Fruit fly (Drosophila melanogaster) whole organism, embryonic: ENCODE results near the gene rempA.

ENCODE experiments used
- Awh ChIP-seq: fragments of 200-800 bp; sonication (Bioruptor generic); IDR thresholded peaks from 2 replicates; pipeline ENCODE4, ENCODE4 v1.3.6; 2022; ENCODE audit warnings: missing biosample characterization, missing genetic modification characterization
- CG11560 ChIP-seq: fragments of 200-800 bp; sonication (Bioruptor generic); IDR thresholded peaks from 3 replicates; pipeline ENCODE4 v1.3.6; 2022; ENCODE audit warnings: missing biosample characterization, missing genetic modification characterization
- CG13894 ChIP-seq: fragments of 200-800 bp; sonication (Bioruptor generic); optimal IDR thresholded peaks from 3 replicates; lab custom pipeline; 2018; ENCODE audit warnings: missing biosample characterization, mild to moderate bottlenecking, missing genetic modification characterization, moderate library complexity
- CG2889 ChIP-seq: fragments of 200-800 bp; sonication (Bioruptor generic); IDR thresholded peaks from 3 replicates; pipeline ENCODE4 v1.3.6; 2022; ENCODE audit warnings: missing biosample characterization, missing genetic modification characterization
- CG32532 ChIP-seq: fragments of 200-800 bp; sonication (Bioruptor generic); IDR thresholded peaks from 2 replicates; pipeline ENCODE4 v1.3.6; 2022; ENCODE audit warnings: missing biosample characterization, missing genetic modification characterization
- CG7372 ChIP-seq: fragments of 200-800 bp; sonication (Bioruptor generic); IDR thresholded peaks from 2 replicates; pipeline ENCODE4 v1.3.6; 2022; ENCODE audit warnings: missing biosample characterization, missing genetic modification characterization
- Ets65A ChIP-seq: fragments of 200-800 bp; sonication (Bioruptor generic); peaks from one replicate; lab custom pipeline; 2016; ENCODE audit warnings: missing biosample characterization, missing genetic modification characterization
- GATAe ChIP-seq: fragments of 200-800 bp; sonication (Bioruptor generic); conservative IDR thresholded peaks from 2 replicates; pipeline ENCODE4 v1.3.6; 2022; ENCODE audit warnings: missing biosample characterization, missing genetic modification characterization
- HLHmδ ChIP-seq: fragments of 200-800 bp; sonication (Bioruptor generic); optimal IDR thresholded peaks from 2 replicates; lab custom pipeline; 2018; ENCODE audit warnings: missing biosample characterization, mild to moderate bottlenecking, missing genetic modification characterization, moderate library complexity
- Myb ChIP-seq: fragments of 200-800 bp; sonication (Bioruptor generic); optimal IDR thresholded peaks from 2 replicates; lab custom pipeline; 2016; ENCODE audit warnings: missing biosample characterization, missing genetic modification characterization
- Nf-YB ChIP-seq: fragments of 200-800 bp; sonication (Bioruptor generic); optimal IDR thresholded peaks from 3 replicates; lab custom pipeline; 2019; ENCODE audit warnings: missing biosample characterization, mild to moderate bottlenecking, missing genetic modification characterization, moderate library complexity
- Nf-YC ChIP-seq: fragments of 200-800 bp; optimal IDR thresholded peaks from 3 replicates; lab custom pipeline; 2019; ENCODE audit warnings: missing biosample characterization, mild to moderate bottlenecking, missing genetic modification characterization, moderate library complexity
- abd-A ChIP-seq: fragments of 200-800 bp; sonication (Bioruptor generic); optimal IDR thresholded peaks from 3 replicates; lab custom pipeline; 2019; ENCODE audit warnings: missing biosample characterization, mild to moderate bottlenecking, missing genetic modification characterization, moderate library complexity
- chinmo ChIP-seq: fragments of 200-800 bp; sonication (Bioruptor generic); IDR thresholded peaks from 4 replicates; pipeline ENCODE4 v1.3.6; 2022; ENCODE audit warnings: missing biosample characterization, missing genetic modification characterization; ENCODE audit not compliant: partially characterized antibody
- gcm ChIP-seq: fragments of 200-800 bp; sonication (Bioruptor generic); optimal IDR thresholded peaks from 2 replicates; lab custom pipeline; 2019; ENCODE audit warnings: missing biosample characterization, mild to moderate bottlenecking, missing genetic modification characterization, moderate library complexity
- gem ChIP-seq: fragments of 200-800 bp; sonication (Bioruptor generic); optimal IDR thresholded peaks from 2 replicates; lab custom pipeline; 2019; ENCODE audit warnings: missing biosample characterization, mild to moderate bottlenecking, missing genetic modification characterization, moderate library complexity
- grn ChIP-seq: fragments of 200-800 bp; sonication (Bioruptor generic); optimal IDR thresholded peaks from 3 replicates; lab custom pipeline; 2017; ENCODE audit warnings: missing biosample characterization, missing genetic modification characterization
- gro ChIP-seq: fragments of 200-800 bp; sonication (Bioruptor generic); optimal IDR thresholded peaks from 2 replicates; lab custom pipeline; 2016; ENCODE audit warnings: missing biosample characterization, missing genetic modification characterization
- gt ChIP-seq: fragments of 200-800 bp; sonication (Bioruptor generic); IDR thresholded peaks from 2 replicates; pipeline ENCODE4 v1.3.6; 2022; ENCODE audit warnings: missing biosample characterization, missing genetic modification characterization
- repo ChIP-seq: fragments of 200-800 bp; sonication (Bioruptor generic); optimal IDR thresholded peaks from 2 replicates; lab custom pipeline; 2016; ENCODE audit warnings: missing biosample characterization, missing genetic modification characterization
- so ChIP-seq: fragments of 200-800 bp; sonication (Bioruptor generic); IDR thresholded peaks from 3 replicates; pipeline ENCODE4 v1.3.6; 2022; ENCODE audit warnings: missing biosample characterization, missing genetic modification characterization

Gene rempA

dm6 chr2L:506443-506842 is 53.7 kb downstream of the rempA start:
- TF ChIP-seq CG7372 (peak; percentile 46; the same call in 1 of the 2 replicates), abd-A (tag; lab: Kevin White, UChicago) (peak; percentile 43), chinmo (GFP tag; lab: Robert Waterston, UW) (0 out of 4 replicates have a peak, but pooled peaks have one; percentile 36), CG13894 (peak; percentile 80), CG2889 (GFP tag; lab: Robert Waterston, UW) (no peak), Awh (GFP tag; lab: Robert Waterston, UW) (no peak), grn (GFP tag; lab: Kevin White, UChicago) (peak; percentile 72)

dm6 chr2L:505009-505408 is 55.1 kb downstream of the rempA start:
- TF ChIP-seq grn (GFP tag; lab: Kevin White, UChicago) (peak; percentile 54), so (no peak), Nf-YB (GFP tag; lab: Kevin White, UChicago) (peak; percentile 93), CG11560 (no peak), gcm (GFP tag; lab: Kevin White, UChicago) (peak; percentile 85), gem (tag; lab: Kevin White, UChicago) (no peak), GATAe (peak; percentile 66), HLHmδ (GFP tag; lab: Kevin White, UChicago) (no peak), CG32532 (no peak), Myb (no peak), gt (GFP tag; lab: Robert Waterston, UW) (no peak), Ets65A (GFP tag; lab: Kevin White, UChicago) (peak; percentile 7), Nf-YC (tag; lab: Kevin White, UChicago) (peak; percentile 92), repo (no peak), gro (GFP tag; lab: Kevin White, UChicago) (no peak)
